Fruit fly (Drosophila melanogaster) whole organism, embryonic: ENCODE measurements around the gene CG34450.
A peak's percentile ranks its signal among the peaks of the same experiment; 100 is the strongest.

ENCODE experiments used
- Asciz ChIP-seq: fragments of 200-800 bp; sonication (Bioruptor generic); optimal IDR thresholded peaks from 2 replicates; lab custom pipeline; 2017; ENCODE audit warnings: missing biosample characterization, mild to moderate bottlenecking, missing genetic modification characterization, missing genetic modification reagents
- BEAF-32 ChIP-seq: fragments of 200-800 bp; sonication (Bioruptor generic); optimal IDR thresholded peaks from 3 replicates; lab custom pipeline; 2017; ENCODE audit warnings: missing biosample characterization, missing genetic modification characterization, mild to moderate bottlenecking, moderate library complexity, missing genetic modification reagents
- C15 ChIP-seq: fragments of 200-800 bp; sonication (Bioruptor generic); IDR thresholded peaks from 3 replicates; pipeline ENCODE4 v1.3.6; 2022; ENCODE audit warnings: missing biosample characterization, missing genetic modification characterization
- CG11560 ChIP-seq: fragments of 200-800 bp; sonication (Bioruptor generic); IDR thresholded peaks from 3 replicates; pipeline ENCODE4 v1.3.6; 2022; ENCODE audit warnings: missing biosample characterization, missing genetic modification characterization
- CG12219 ChIP-seq: fragments of 200-800 bp; sonication (Bioruptor generic); optimal IDR thresholded peaks from 3 replicates; lab custom pipeline; 2018; ENCODE audit warnings: missing biosample characterization, mild to moderate bottlenecking, missing genetic modification characterization
- CG14441 ChIP-seq: fragments of 200-800 bp; sonication (Bioruptor generic); IDR thresholded peaks from 2 replicates; pipeline ENCODE4 v1.3.6; 2022; ENCODE audit warnings: missing biosample characterization, missing genetic modification characterization
- CG17186 ChIP-seq: fragments of 200-800 bp; sonication (Bioruptor generic); optimal IDR thresholded peaks from 3 replicates; lab custom pipeline; 2017; ENCODE audit warnings: missing biosample characterization, missing genetic modification reagents, missing genetic modification characterization
- CG17328 ChIP-seq: fragments of 200-800 bp; sonication (Bioruptor generic); IDR thresholded peaks from 2 replicates; pipeline ENCODE4 v1.3.6; 2022; ENCODE audit warnings: missing biosample characterization, missing genetic modification characterization
- CG17359 ChIP-seq: fragments of 200-800 bp; sonication (Bioruptor generic); optimal IDR thresholded peaks from 3 replicates; lab custom pipeline; 2018; ENCODE audit warnings: missing biosample characterization, mild to moderate bottlenecking, missing genetic modification characterization, moderate library complexity
- CG18476 ChIP-seq: fragments of 200-800 bp; sonication (Bioruptor generic); optimal IDR thresholded peaks from 2 replicates; lab custom pipeline; 2016; ENCODE audit warnings: missing biosample characterization, mild to moderate bottlenecking, missing genetic modification characterization
- CG18619 ChIP-seq: fragments of 200-800 bp; sonication (Bioruptor generic); optimal IDR thresholded peaks from 3 replicates; lab custom pipeline; 2017; ENCODE audit warnings: missing biosample characterization, mild to moderate bottlenecking, missing genetic modification characterization
- CG2712 ChIP-seq: fragments of 200-800 bp; optimal IDR thresholded peaks from 3 replicates; lab custom pipeline; 2019; ENCODE audit warnings: missing biosample characterization, mild to moderate bottlenecking, missing genetic modification characterization, moderate library complexity
- CG2875 ChIP-seq: fragments of 200-800 bp; sonication (Bioruptor generic); optimal IDR thresholded peaks from 2 replicates; lab custom pipeline; 2017; ENCODE audit warnings: missing biosample characterization, mild to moderate bottlenecking, missing genetic modification characterization, missing genetic modification reagents
- CG31441 ChIP-seq: fragments of 200-800 bp; sonication (Bioruptor generic); IDR thresholded peaks from 2 replicates; pipeline ENCODE4 v1.3.6; 2022; ENCODE audit warnings: missing biosample characterization, missing genetic modification characterization
- CG3163 ChIP-seq: fragments of 200-800 bp; sonication (Bioruptor generic); optimal IDR thresholded peaks from 3 replicates; lab custom pipeline; 2016; ENCODE audit warnings: missing biosample characterization, missing genetic modification characterization
- CG3847 ChIP-seq: fragments of 200-800 bp; sonication (Bioruptor generic); IDR thresholded peaks from 2 replicates; pipeline ENCODE4 v1.3.6; 2022; ENCODE audit warnings: missing biosample characterization, missing genetic modification characterization
- CG4820 ChIP-seq: fragments of 200-800 bp; sonication (Bioruptor generic); optimal IDR thresholded peaks from 3 replicates; lab custom pipeline; 2016; ENCODE audit warnings: missing biosample characterization, missing genetic modification characterization
- CG7928 ChIP-seq: fragments of 200-800 bp; sonication (Bioruptor generic); optimal IDR thresholded peaks from 2 replicates; lab custom pipeline; 2017; ENCODE audit warnings: missing biosample characterization, mild to moderate bottlenecking, missing genetic modification characterization
- CG7987 ChIP-seq: fragments of 200-800 bp; sonication (Bioruptor generic); optimal IDR thresholded peaks from 2 replicates; lab custom pipeline; 2018; ENCODE audit warnings: missing biosample characterization, mild to moderate bottlenecking, missing genetic modification characterization, moderate library complexity
- Drgx ChIP-seq: fragments of 200-800 bp; sonication (Bioruptor generic); IDR thresholded peaks from 2 replicates; pipeline ENCODE4 v1.3.6; 2022; ENCODE audit warnings: missing biosample characterization, missing genetic modification characterization
- ERR ChIP-seq: fragments of 200-800 bp; sonication (Bioruptor generic); optimal IDR thresholded peaks from 2 replicates; lab custom pipeline; 2016; ENCODE audit warnings: missing biosample characterization, missing genetic modification characterization
- Elba2 ChIP-seq: fragments of 200-800 bp; sonication (Bioruptor generic); optimal IDR thresholded peaks from 3 replicates; lab custom pipeline; 2016; ENCODE audit warnings: missing biosample characterization, missing genetic modification characterization
- Ets65A ChIP-seq: fragments of 200-800 bp; sonication (Bioruptor generic); peaks from one replicate; lab custom pipeline; 2016; ENCODE audit warnings: missing biosample characterization, missing genetic modification characterization
- HHEX ChIP-seq: fragments of 200-800 bp; sonication (Bioruptor generic); optimal IDR thresholded peaks from 3 replicates; lab custom pipeline; 2017; ENCODE audit warnings: missing biosample characterization, mild to moderate bottlenecking, missing genetic modification characterization, missing genetic modification reagents
- HLHmδ ChIP-seq: fragments of 200-800 bp; sonication (Bioruptor generic); optimal IDR thresholded peaks from 2 replicates; lab custom pipeline; 2018; ENCODE audit warnings: missing biosample characterization, mild to moderate bottlenecking, missing genetic modification characterization, moderate library complexity
- Hr51 ChIP-seq, 2 experiments: fragments of 200-800 bp; sonication (Bioruptor generic); optimal IDR thresholded peaks; 2 replicates in 1 of 2; 3 replicates in 1 of 2; lab custom pipeline; 2016 to 2018; ENCODE audit warnings: missing biosample characterization in 2 of 2, missing genetic modification characterization in 2 of 2, mild to moderate bottlenecking in 1 of 2, moderate library complexity in 1 of 2
- Kr ChIP-seq: fragments of 200-800 bp; sonication (Bioruptor generic); optimal IDR thresholded peaks from 2 replicates; lab custom pipeline; 2017; ENCODE audit warnings: missing biosample characterization, mild to moderate bottlenecking, missing genetic modification characterization
- Lpt ChIP-seq: fragments of >200 bp; optimal IDR thresholded peaks from 2 replicates; lab custom pipeline; 2018; ENCODE audit warnings: missing biosample characterization, missing genetic modification characterization
- NC2β ChIP-seq: fragments of 200-800 bp; sonication (Bioruptor generic); optimal IDR thresholded peaks from 2 replicates; lab custom pipeline; 2016; ENCODE audit warnings: missing biosample characterization, missing genetic modification characterization
- Nf-YA ChIP-seq: fragments of 200-800 bp; sonication (Bioruptor generic); IDR thresholded peaks from 2 replicates; pipeline ENCODE4 v1.3.6; 2022; ENCODE audit warnings: missing biosample characterization, missing genetic modification characterization
- Sox102F ChIP-seq: fragments of 200-800 bp; sonication (Bioruptor generic); optimal IDR thresholded peaks from 2 replicates; lab custom pipeline; 2018; ENCODE audit warnings: missing biosample characterization, mild to moderate bottlenecking, missing genetic modification characterization, moderate library complexity
- Spps ChIP-seq: fragments of 200-800 bp; sonication (Bioruptor generic); optimal IDR thresholded peaks from 2 replicates; lab custom pipeline; 2018; ENCODE audit warnings: missing biosample characterization, mild to moderate bottlenecking, missing genetic modification characterization
- Usf ChIP-seq: fragments of 200-800 bp; sonication (Bioruptor generic); optimal IDR thresholded peaks from 2 replicates; lab custom pipeline; 2017; ENCODE audit warnings: missing genotype, missing biosample characterization, missing genetic modification characterization
- Vsx1 ChIP-seq: fragments of 200-800 bp; sonication (Bioruptor generic); optimal IDR thresholded peaks from 2 replicates; lab custom pipeline; 2017; ENCODE audit warnings: missing biosample characterization, mild to moderate bottlenecking, missing genetic modification characterization, missing genetic modification reagents
- Xbp1 ChIP-seq: fragments of 200-800 bp; sonication (Bioruptor generic); optimal IDR thresholded peaks from 3 replicates; lab custom pipeline; 2016; ENCODE audit warnings: missing biosample characterization, mild to moderate bottlenecking, missing genetic modification characterization
- az2 ChIP-seq: fragments of 200-800 bp; sonication (Bioruptor generic); optimal IDR thresholded peaks from 3 replicates; lab custom pipeline; 2016; ENCODE audit warnings: missing biosample characterization, missing genetic modification characterization
- bigmax ChIP-seq: fragments of 200-800 bp; sonication (Bioruptor generic); optimal IDR thresholded peaks from 2 replicates; lab custom pipeline; 2018; ENCODE audit warnings: missing biosample characterization, mild to moderate bottlenecking, missing genetic modification characterization
- bowl ChIP-seq: fragments of 200-800 bp; sonication (Bioruptor generic); IDR thresholded peaks from 2 replicates; pipeline ENCODE4 v1.3.6; 2022; ENCODE audit warnings: missing biosample characterization, missing genetic modification characterization
- caup ChIP-seq: fragments of 200-800 bp; sonication (Bioruptor generic); optimal IDR thresholded peaks from 3 replicates; lab custom pipeline; 2017; ENCODE audit warnings: missing biosample characterization, mild to moderate bottlenecking, missing genetic modification characterization, moderate library complexity; ENCODE audit not compliant: severe bottlenecking
- crc ChIP-seq: fragments of 200-800 bp; sonication (Bioruptor generic); optimal IDR thresholded peaks from 2 replicates; lab custom pipeline; 2016; ENCODE audit warnings: missing biosample characterization, missing genetic modification characterization
- ewg ChIP-seq: fragments of 200-800 bp; sonication (Bioruptor generic); optimal IDR thresholded peaks from 3 replicates; lab custom pipeline; 2017; ENCODE audit warnings: mild to moderate bottlenecking, missing biosample characterization, missing genetic modification reagents, missing genetic modification characterization
- exex ChIP-seq: fragments of 200-800 bp; sonication (Bioruptor generic); optimal IDR thresholded peaks from 4 replicates; lab custom pipeline; 2018; ENCODE audit warnings: missing biosample characterization, mild to moderate bottlenecking, missing genetic modification characterization, moderate library complexity
- ftz-f1 ChIP-seq: fragments of 200-800 bp; sonication (Bioruptor generic); optimal IDR thresholded peaks from 2 replicates; lab custom pipeline; 2016; ENCODE audit warnings: missing biosample characterization, missing genetic modification characterization
- hkb ChIP-seq, 2 experiments: fragments of 200-800 bp in 1 of 2; fragments of >200 bp in 1 of 2; sonication (Bioruptor generic) in 1 of 2; IDR thresholded peaks in 1 of 2; optimal IDR thresholded peaks in 1 of 2; 2 replicates each; pipeline versions ENCODE4 v1.3.6 to Lab custom; 2017 to 2022; ENCODE audit warnings: missing biosample characterization in 1 of 2, missing genetic modification characterization in 1 of 2
- hth ChIP-seq: fragments of >200 bp; optimal IDR thresholded peaks from 2 replicates; lab custom pipeline; 2017; ENCODE audit warnings: inconsistent platforms
- luna ChIP-seq: fragments of 200-800 bp; sonication (Bioruptor generic); optimal IDR thresholded peaks from 2 replicates; lab custom pipeline; 2016; ENCODE audit warnings: missing biosample characterization, missing genetic modification characterization
- run ChIP-seq: fragments of 200-800 bp; sonication (Bioruptor generic); optimal IDR thresholded peaks from 3 replicates; lab custom pipeline; 2018; ENCODE audit warnings: missing biosample characterization, mild to moderate bottlenecking, missing genetic modification characterization
- sd ChIP-seq: fragments of 200-800 bp; sonication (Bioruptor generic); optimal IDR thresholded peaks from 3 replicates; lab custom pipeline; 2018; ENCODE audit warnings: missing biosample characterization, mild to moderate bottlenecking, missing genetic modification characterization, moderate library complexity
- sens ChIP-seq: fragments of 200-800 bp; sonication (Bioruptor generic); peaks from one replicate; lab custom pipeline; 2016; ENCODE audit warnings: missing biosample characterization, missing genetic modification characterization
- sima ChIP-seq: fragments of 200-800 bp; sonication (Bioruptor generic); optimal IDR thresholded peaks from 2 replicates; lab custom pipeline; 2016; ENCODE audit warnings: missing biosample characterization, missing genetic modification characterization
- sna ChIP-seq: fragments of 200-800 bp; sonication (Bioruptor generic); IDR thresholded peaks from 2 replicates; pipeline ENCODE4 v1.3.6; 2022; ENCODE audit warnings: missing biosample characterization, missing genetic modification characterization; ENCODE audit not compliant: partially characterized antibody
- tx ChIP-seq: fragments of 200-800 bp; sonication (Bioruptor generic); optimal IDR thresholded peaks from 2 replicates; lab custom pipeline; 2016; ENCODE audit warnings: missing biosample characterization, missing genetic modification characterization

CG34450 gene

DNA sequence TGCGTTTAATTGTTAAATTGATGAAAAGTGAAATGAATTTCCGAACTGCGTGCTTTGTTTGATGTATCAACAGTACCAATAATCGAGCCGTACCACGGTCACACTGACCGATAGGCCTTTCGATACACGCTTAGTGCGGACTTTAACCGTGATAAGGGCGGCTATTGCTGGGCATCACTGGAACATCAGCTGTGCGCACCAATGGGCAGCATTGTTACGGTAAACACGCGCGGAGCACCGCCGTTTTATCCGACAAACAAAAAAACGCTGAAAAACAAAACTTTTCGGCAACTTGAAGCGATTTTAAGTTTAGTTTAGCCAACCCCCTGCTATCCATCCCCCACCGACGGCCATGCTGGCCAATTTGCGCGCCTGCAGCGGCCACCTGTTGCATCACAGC, 11.1 kb downstream of the CG34450 start, which contains the start of the genes c12.1 and c12.2 (continued):
- TF ChIP-seq CG2875 (no peak), Asciz (no peak), CG17328 (GFP tag; lab: Robert Waterston, UW) (no peak), Vsx1 (GFP tag; lab: Kevin White, UChicago) (no peak), NC2β (GFP tag; lab: Kevin White, UChicago) (peak; percentile 32), HLHmδ (peak; percentile 14), Drgx (GFP tag; lab: Robert Waterston, UW) (no peak), CG4820 (GFP tag; lab: Kevin White, UChicago) (no peak), Sox102F (no peak), exex (no peak), C15 (GFP tag; lab: Robert Waterston, UW) (no peak), sd (tag; lab: Kevin White, UChicago) (no peak), Hr51 (GFP tag; optimal IDR thresholded peaks at IDR 0.05; lab: Kevin White, UChicago) (no peak), bowl (GFP tag; lab: Robert Waterston, UW) (no peak), ERR (GFP tag; lab: Kevin White, UChicago) (no peak), CG17359 (tag; lab: Kevin White, UChicago) (no peak), az2 (GFP tag; lab: Kevin White, UChicago) (no peak), hkb (optimal IDR thresholded peaks at IDR 0.05; lab: Kevin White, UChicago) (peak; percentile 32), hkb (GFP tag; IDR thresholded peaks at IDR 0.05; lab: Robert Waterston, UW) (no peak), ewg (no peak), bigmax (GFP tag; lab: Kevin White, UChicago) (no peak), caup (GFP tag; lab: Kevin White, UChicago) (no peak), CG3847 (GFP tag; lab: Robert Waterston, UW) (peak; percentile 77), CG14441 (GFP tag; lab: Robert Waterston, UW) (no peak), Kr (GFP tag; lab: Kevin White, UChicago) (no peak), CG2712 (tag; lab: Kevin White, UChicago) (no peak), Xbp1 (GFP tag; lab: Kevin White, UChicago) (no peak), Lpt (no peak), run (tag; lab: Kevin White, UChicago) (no peak), HHEX (GFP tag; lab: Kevin White, UChicago) (no peak), sna (GFP tag; lab: Robert Waterston, UW) (no peak), Usf (no peak), ftz-f1 (no peak), CG31441 (GFP tag; lab: Robert Waterston, UW) (no peak), CG7987 (GFP tag; lab: Kevin White, UChicago) (peak; percentile 51), luna (no peak), sima (GFP tag; lab: Kevin White, UChicago) (no peak), CG18476 (GFP tag; lab: Kevin White, UChicago) (no peak), Nf-YA (GFP tag; lab: Robert Waterston, UW) (no peak), tx (GFP tag; lab: Kevin White, UChicago) (no peak), Ets65A (GFP tag; lab: Kevin White, UChicago) (peak; percentile 55), CG11560 (no peak), CG18619 (GFP tag; lab: Kevin White, UChicago) (no peak), crc (no peak), hth (lab: Kevin White, UChicago) (no peak), BEAF-32 (GFP tag; lab: Kevin White, UChicago) (peak; percentile 67), CG3163 (peak; percentile 27), CG7928 (peak; percentile 1), sens (peak; percentile 56), Spps (tag; lab: Kevin White, UChicago) (no peak), CG17186 (GFP tag; lab: Kevin White, UChicago) (peak; percentile 87), Elba2 (GFP tag; lab: Kevin White, UChicago) (no peak), CG12219 (GFP tag; lab: Kevin White, UChicago) (no peak)
